Worm (Caenorhabditis elegans): ENCODE measurements around the gene F55C10.4.
A peak's percentile ranks its signal among the peaks of the same experiment; 100 is the strongest.

F55C10.4 gene

DNA sequence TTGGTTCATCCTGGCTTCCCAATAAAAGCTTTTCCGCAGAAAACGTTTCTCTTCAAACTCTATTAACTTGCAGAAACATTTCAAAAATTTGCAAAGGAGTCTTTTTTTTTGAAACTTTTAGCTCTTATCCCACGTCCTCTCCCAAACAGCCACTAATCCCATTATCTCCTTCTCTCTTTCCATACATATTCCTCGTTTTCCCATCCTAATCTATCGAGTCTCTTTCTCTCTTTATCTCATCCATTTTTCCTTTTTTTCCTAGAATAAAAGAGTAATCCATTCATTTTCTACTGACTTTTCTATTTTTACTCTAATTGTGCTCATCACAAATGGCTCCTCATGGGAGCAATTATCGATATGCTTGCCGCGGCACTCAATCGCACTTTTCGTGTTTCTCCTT is 42.2 kb downstream of the F55C10.4 start:
- peak; percentile 87 for TF ChIP-seq ces-1 (GFP tag; optimal IDR thresholded peaks at IDR 0.05)
- TF ChIP-seq flh-1 (GFP tag; optimal IDR thresholded peaks at IDR 0.05), result no peak
- TF ChIP-seq snpc-4 (tag; optimal IDR thresholded peaks at IDR 0.05), result no peak

DNA sequence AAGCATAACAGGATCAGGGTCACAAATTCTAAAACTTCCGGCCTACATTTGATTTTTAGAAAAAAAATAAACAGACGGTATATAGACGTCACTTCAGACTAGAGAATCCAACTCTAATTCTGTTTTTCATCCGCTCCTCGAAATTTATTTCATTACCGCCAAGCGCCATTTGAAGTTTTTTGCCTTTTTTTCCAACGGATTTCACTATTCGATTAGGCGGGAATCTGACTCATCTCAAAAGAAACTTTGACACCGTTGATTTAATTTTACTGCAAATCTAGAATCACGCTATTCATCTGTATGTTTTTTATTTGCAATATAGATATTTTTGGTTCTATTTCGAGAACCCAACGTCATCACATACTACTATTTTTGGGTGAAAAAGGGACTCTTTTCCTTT is 44.3 kb downstream of the F55C10.4 start:
- no peak for TF ChIP-seq zip-8 (tag; optimal IDR thresholded peaks at IDR 0.05)
- TF ChIP-seq mep-1 (tag; optimal IDR thresholded peaks at IDR 0.05), result no peak
- no peak for TF ChIP-seq ces-1 (GFP tag; optimal IDR thresholded peaks at IDR 0.05)
- no peak for TF ChIP-seq cnd-1 (tag; optimal IDR thresholded peaks at IDR 0.05)
- no peak for TF ChIP-seq sem-2 (GFP tag; optimal IDR thresholded peaks at IDR 0.05)
- TF ChIP-seq mls-2 (tag; optimal IDR thresholded peaks at IDR 0.05), result no peak
- TF ChIP-seq ceh-43 (GFP tag; optimal IDR thresholded peaks at IDR 0.05), result no peak
- TF ChIP-seq ham-2 (GFP tag; optimal IDR thresholded peaks at IDR 0.05), result no peak
- TF ChIP-seq snpc-4 (tag; optimal IDR thresholded peaks at IDR 0.05), result no peak
- TF ChIP-seq nhr-12 (tag; optimal IDR thresholded peaks at IDR 0.05), result no peak
- TF ChIP-seq pha-4 (tag; optimal IDR thresholded peaks at IDR 0.05), result no peak
- no peak for TF ChIP-seq hlh-1 (tag; optimal IDR thresholded peaks at IDR 0.05)
- no peak for TF ChIP-seq unc-120 (tag; optimal IDR thresholded peaks at IDR 0.05; ENCODE audit: poor library complexity, severe bottlenecking)
- TF ChIP-seq bed-3 (GFP tag; optimal IDR thresholded peaks at IDR 0.05), result no peak
- TF ChIP-seq unc-62 (GFP tag; optimal IDR thresholded peaks at IDR 0.05), result no peak
- no peak for TF ChIP-seq blmp-1 (tag; optimal IDR thresholded peaks at IDR 0.05)
- TF ChIP-seq lin-32 (GFP tag; optimal IDR thresholded peaks at IDR 0.05), result no peak

DNA sequence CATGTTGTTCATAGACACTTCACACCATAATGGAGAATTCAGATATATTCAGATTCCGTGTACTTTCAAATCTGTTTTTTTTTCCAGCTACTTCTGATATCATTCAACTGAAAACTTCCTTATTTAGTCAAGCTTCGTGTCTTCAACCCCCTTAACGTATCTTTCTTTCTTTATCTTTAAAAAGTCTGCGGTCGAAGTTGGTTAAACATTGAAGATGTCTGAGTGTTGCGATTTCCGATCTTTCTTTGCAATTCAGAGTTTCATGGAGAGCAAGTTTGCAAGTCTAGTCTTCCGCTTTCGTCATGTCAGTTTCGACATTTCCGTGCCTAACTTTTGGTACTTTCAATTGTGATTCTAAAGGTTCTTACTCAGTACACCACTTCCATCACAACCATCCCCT is 48.7 kb downstream of the F55C10.4 start:
- TF ChIP-seq nhr-2 (tag; optimal IDR thresholded peaks at IDR 0.05) (no peak), hlh-1 (tag; optimal IDR thresholded peaks at IDR 0.05) (no peak), snpc-4 (tag; optimal IDR thresholded peaks at IDR 0.05) (no peak), sptf-1 (tag; optimal IDR thresholded peaks at IDR 0.05) (no peak), lin-13 (tag; optimal IDR thresholded peaks at IDR 0.05) (no peak), M03D4.4 (tag; optimal IDR thresholded peaks at IDR 0.05) (no peak), elt-1 (tag; optimal IDR thresholded peaks at IDR 0.05; ENCODE audit: borderline replicate concordance, insufficient read depth) (no peak), blmp-1 (tag; optimal IDR thresholded peaks at IDR 0.05) (no peak), ceh-83 (GFP tag; optimal IDR thresholded peaks at IDR 0.05) (no peak), ztf-11 (tag; optimal IDR thresholded peaks at IDR 0.05) (no peak), elt-3 (tag; optimal IDR thresholded peaks at IDR 0.05) (no peak)

DNA sequence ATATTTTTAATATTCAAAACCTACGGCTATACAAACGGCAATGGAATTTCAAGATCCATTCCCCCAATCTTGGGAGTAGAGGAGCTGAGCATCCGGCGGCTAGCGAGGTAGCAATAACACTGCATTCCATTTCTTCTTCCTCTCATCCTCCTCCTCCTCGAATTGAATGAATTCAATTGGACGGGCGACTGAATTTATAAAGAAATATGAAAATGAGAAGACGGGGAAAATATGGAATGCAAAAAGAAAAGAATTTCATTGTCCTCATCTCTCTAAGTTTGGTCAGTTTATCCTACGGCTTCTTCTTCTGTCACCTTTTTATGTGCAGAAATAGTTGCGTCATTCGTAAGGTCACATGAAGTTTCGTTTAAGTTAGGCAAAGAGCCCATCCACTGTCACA is 49.9 kb downstream of the F55C10.4 start:
- TF ChIP-seq lsy-2 (tag; optimal IDR thresholded peaks at IDR 0.05) (no peak), ces-1 (GFP tag; optimal IDR thresholded peaks at IDR 0.05) (peak; percentile 67), elt-1 (tag; optimal IDR thresholded peaks at IDR 0.05; ENCODE audit: borderline replicate concordance, insufficient read depth) (no peak), mab-5 (tag; optimal IDR thresholded peaks at IDR 0.05) (no peak), M03D4.4 (tag; optimal IDR thresholded peaks at IDR 0.05) (no peak), hlh-1 (tag; optimal IDR thresholded peaks at IDR 0.05) (no peak), zip-8 (tag; optimal IDR thresholded peaks at IDR 0.05) (peak; percentile 47), unc-120 (tag; optimal IDR thresholded peaks at IDR 0.05; ENCODE audit: poor library complexity, severe bottlenecking) (no peak), sptf-1 (tag; optimal IDR thresholded peaks at IDR 0.05) (no peak), nhr-12 (tag; optimal IDR thresholded peaks at IDR 0.05) (no peak)
